Fruit fly (Drosophila melanogaster) whole organism, prepupa: ENCODE measurements around the gene CG43293.

Experiments
- CG3032 ChIP-seq: fragments of 200-800 bp; optimal IDR thresholded peaks from 2 replicates; lab custom pipeline; 2019; ENCODE audit warnings: missing biosample characterization, mild to moderate bottlenecking, missing genetic modification characterization, moderate library complexity
- CG6854 ChIP-seq: fragments of 200-800 bp; sonication (Bioruptor generic); optimal IDR thresholded peaks from 2 replicates; lab custom pipeline; 2017; ENCODE audit warnings: missing biosample characterization, mild to moderate bottlenecking, missing genetic modification characterization
- CG8319 ChIP-seq: fragments of 200-800 bp; sonication (Bioruptor generic); optimal IDR thresholded peaks from 3 replicates; lab custom pipeline; 2016; ENCODE audit warnings: missing biosample characterization, missing genetic modification characterization
- Hr39 ChIP-seq: fragments of 200-800 bp; sonication (Bioruptor generic); optimal IDR thresholded peaks from 2 replicates; lab custom pipeline; 2016; ENCODE audit warnings: missing biosample characterization, missing genetic modification characterization
- Met ChIP-seq: fragments of 200-800 bp; sonication (Bioruptor generic); optimal IDR thresholded peaks from 3 replicates; lab custom pipeline; 2016; ENCODE audit warnings: missing biosample characterization, missing genetic modification characterization

- TF ChIP-seq Hr39 (GFP tag; lab: Kevin White, UChicago), result no peak
- TF ChIP-seq CG6854 (GFP tag; lab: Kevin White, UChicago), result no peak
- no peak for TF ChIP-seq CG3032 (tag; lab: Kevin White, UChicago)
- no peak for TF ChIP-seq Met (GFP tag; lab: Kevin White, UChicago)
- TF ChIP-seq CG8319 (GFP tag; lab: Kevin White, UChicago), result no peak
These were observed 22.4 kb upstream of the CG43293 start, which contains the start of gene Prdm13 for dm6 chr3L:6162483-6163128.
